Worm (Caenorhabditis elegans): ENCODE measurements around the gene cgt-1.

cgt-1 gene

DNA sequence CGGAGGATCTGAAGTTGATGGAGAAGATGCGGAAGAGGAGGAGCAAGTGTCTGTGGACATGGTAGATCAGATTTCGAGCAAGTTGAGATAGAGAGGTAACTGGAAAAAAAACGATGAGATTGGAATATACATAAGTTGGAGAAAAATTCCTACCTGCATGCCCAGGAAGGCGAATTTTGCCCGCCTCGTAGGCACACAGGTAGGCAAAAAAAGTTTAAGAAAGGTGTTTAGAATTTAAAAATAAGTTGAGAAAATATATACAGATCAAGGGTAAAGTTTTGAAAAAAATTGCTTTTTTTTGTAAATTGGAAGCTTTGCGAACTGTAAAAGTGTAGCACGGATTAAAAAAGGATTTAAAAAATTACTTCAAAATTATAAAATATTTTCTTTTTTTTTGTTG is 9.1 kb downstream of the cgt-1 start, which contains the start of gene nhr-84:
Gene nhr-84, minus strand, starts transcription at position 101 of the 400 bp plus-strand sequence.
- TF ChIP-seq ztf-11 (tag; optimal IDR thresholded peaks at IDR 0.05) = no peak
- no peak for TF ChIP-seq ceh-43 (GFP tag; optimal IDR thresholded peaks at IDR 0.05)
- no peak for TF ChIP-seq nhr-28 (tag; optimal IDR thresholded peaks at IDR 0.05)
- TF ChIP-seq nhr-12 (tag; optimal IDR thresholded peaks at IDR 0.05) = no peak

DNA sequence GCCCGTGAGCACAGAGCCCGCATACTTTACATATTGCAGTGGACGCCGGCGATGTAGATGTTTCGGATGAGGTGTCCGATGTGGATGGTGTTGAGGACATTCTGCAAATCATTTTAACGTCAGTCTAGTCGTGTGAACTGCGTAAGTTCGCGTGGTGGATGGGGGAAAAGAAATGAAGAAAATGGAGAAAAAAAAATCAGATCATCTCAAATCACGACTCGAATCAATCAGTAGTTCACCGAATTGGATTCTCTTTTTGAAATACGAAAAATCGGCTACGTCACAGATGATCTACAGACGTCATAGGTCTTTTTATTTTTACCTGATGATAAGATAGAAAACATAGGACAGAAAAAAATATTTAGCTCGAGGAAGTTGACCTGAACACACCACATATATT is 12.3 kb downstream of the cgt-1 start, which contains the start of gene nhr-102:
Gene nhr-102, minus strand, starts transcription at position 101 of the 400 bp plus-strand sequence.
- TF ChIP-seq cnd-1 (tag; optimal IDR thresholded peaks at IDR 0.05) (no peak), snpc-4 (tag; optimal IDR thresholded peaks at IDR 0.05) (no peak), nhr-237 (tag; optimal IDR thresholded peaks at IDR 0.05) (no peak), mls-2 (tag; optimal IDR thresholded peaks at IDR 0.05) (no peak), sem-2 (GFP tag; optimal IDR thresholded peaks at IDR 0.05) (no peak), flh-1 (GFP tag; optimal IDR thresholded peaks at IDR 0.05) (no peak), M03D4.4 (tag; optimal IDR thresholded peaks at IDR 0.05) (no peak), hlh-1 (tag; optimal IDR thresholded peaks at IDR 0.05) (no peak), unc-62 (GFP tag; optimal IDR thresholded peaks at IDR 0.05) (no peak), blmp-1 (tag; optimal IDR thresholded peaks at IDR 0.05) (no peak), lin-13 (tag; optimal IDR thresholded peaks at IDR 0.05) (no peak), bed-3 (GFP tag; optimal IDR thresholded peaks at IDR 0.05) (no peak), nhr-76 (tag; optimal IDR thresholded peaks at IDR 0.05) (no peak), nhr-28 (tag; optimal IDR thresholded peaks at IDR 0.05) (no peak), unc-120 (tag; optimal IDR thresholded peaks at IDR 0.05; ENCODE audit: poor library complexity, severe bottlenecking) (no peak)

DNA sequence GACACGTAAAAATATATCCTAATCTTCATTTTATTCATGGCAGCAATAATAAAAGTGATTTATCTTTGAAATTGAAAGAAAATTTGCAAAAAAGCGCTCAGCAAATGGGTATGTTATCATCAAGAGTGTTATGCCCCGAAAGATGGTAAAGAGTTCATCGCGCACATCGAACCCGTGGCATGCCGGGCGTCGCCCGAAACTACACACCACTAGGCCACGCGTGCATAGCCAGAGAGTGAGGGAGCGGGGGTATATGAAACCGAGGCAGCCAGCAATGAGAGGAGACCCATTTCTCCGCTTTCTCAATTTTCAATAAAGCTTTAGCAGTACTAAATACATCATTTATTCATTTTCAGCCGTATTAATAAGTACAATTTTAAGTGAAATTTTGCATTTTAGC is 14.9 kb downstream of the cgt-1 start:
- TF ChIP-seq ztf-11 (tag; optimal IDR thresholded peaks at IDR 0.05) (peak; percentile 82), cnd-1 (tag; optimal IDR thresholded peaks at IDR 0.05) (peak; percentile 99), zip-8 (tag; optimal IDR thresholded peaks at IDR 0.05) (peak; percentile 3), unc-120 (tag; optimal IDR thresholded peaks at IDR 0.05; ENCODE audit: poor library complexity, severe bottlenecking) (peak; percentile 99), flh-1 (GFP tag; optimal IDR thresholded peaks at IDR 0.05) (peak; percentile 98), mep-1 (tag; optimal IDR thresholded peaks at IDR 0.05) (peak; percentile 71), hlh-1 (tag; optimal IDR thresholded peaks at IDR 0.05) (peak; percentile 24), elt-3 (tag; optimal IDR thresholded peaks at IDR 0.05) (no peak), unc-39 (tag; optimal IDR thresholded peaks at IDR 0.05) (peak; percentile 84), lin-32 (GFP tag; optimal IDR thresholded peaks at IDR 0.05) (peak; percentile 99), ces-1 (GFP tag; optimal IDR thresholded peaks at IDR 0.05) (no peak), nhr-237 (tag; optimal IDR thresholded peaks at IDR 0.05) (peak; percentile 63), sem-2 (GFP tag; optimal IDR thresholded peaks at IDR 0.05) (peak; percentile 97), nhr-76 (tag; optimal IDR thresholded peaks at IDR 0.05) (peak; percentile 68), elt-1 (tag; optimal IDR thresholded peaks at IDR 0.05; ENCODE audit: borderline replicate concordance, insufficient read depth) (peak; percentile 44), nhr-12 (tag; optimal IDR thresholded peaks at IDR 0.05) (peak; percentile 71), bed-3 (GFP tag; optimal IDR thresholded peaks at IDR 0.05) (peak; percentile 98), blmp-1 (tag; optimal IDR thresholded peaks at IDR 0.05) (no peak), lin-13 (tag; optimal IDR thresholded peaks at IDR 0.05) (peak; percentile 85), unc-62 (GFP tag; optimal IDR thresholded peaks at IDR 0.05) (peak; percentile 85), M03D4.4 (tag; optimal IDR thresholded peaks at IDR 0.05) (peak; percentile 99), mls-2 (tag; optimal IDR thresholded peaks at IDR 0.05) (peak; percentile 100), ceh-43 (GFP tag; optimal IDR thresholded peaks at IDR 0.05) (peak; percentile 98), nhr-28 (tag; optimal IDR thresholded peaks at IDR 0.05) (peak; percentile 92), ceh-39 (tag; optimal IDR thresholded peaks at IDR 0.05) (peak; percentile 18), ham-2 (GFP tag; optimal IDR thresholded peaks at IDR 0.05) (peak; percentile 99), nhr-2 (tag; optimal IDR thresholded peaks at IDR 0.05) (no peak), snpc-4 (tag; optimal IDR thresholded peaks at IDR 0.05) (no peak), tbx-8 (GFP tag; optimal IDR thresholded peaks at IDR 0.05) (peak; percentile 99), ceh-83 (GFP tag; optimal IDR thresholded peaks at IDR 0.05) (peak; percentile 100), pha-4 (tag; optimal IDR thresholded peaks at IDR 0.05) (peak; percentile 73), sptf-1 (tag; optimal IDR thresholded peaks at IDR 0.05) (peak; percentile 99), lsy-2 (tag; optimal IDR thresholded peaks at IDR 0.05) (peak; percentile 52), mab-5 (tag; optimal IDR thresholded peaks at IDR 0.05) (no peak), drap-1 (GFP tag; optimal IDR thresholded peaks at IDR 0.05) (peak; percentile 100)
